Fruit fly (Drosophila melanogaster) whole organism, embryonic: ENCODE measurements around the gene Doc1.

ENCODE experiments used
- CG11085 ChIP-seq: fragments of 200-800 bp; sonication (Bioruptor generic); IDR thresholded peaks from 2 replicates; pipeline ENCODE4 v1.3.6; 2022; ENCODE audit warnings: missing biosample characterization, missing genetic modification characterization
- CG12104 ChIP-seq: fragments of 200-800 bp; sonication (Bioruptor generic); optimal IDR thresholded peaks from 3 replicates; lab custom pipeline; 2016; ENCODE audit warnings: missing biosample characterization, missing genetic modification characterization
- CG1233 ChIP-seq: fragments of 200-800 bp; sonication (Bioruptor generic); optimal IDR thresholded peaks from 4 replicates; lab custom pipeline; 2018; ENCODE audit warnings: missing biosample characterization, mild to moderate bottlenecking, missing genetic modification characterization
- CG14667 ChIP-seq: fragments of 200-800 bp; sonication (Bioruptor generic); IDR thresholded peaks from 2 replicates; pipeline ENCODE4 v1.3.6; 2022; ENCODE audit warnings: missing biosample characterization, missing genetic modification characterization
- CG14965 ChIP-seq: fragments of 200-800 bp; sonication (Bioruptor generic); optimal IDR thresholded peaks from 2 replicates; lab custom pipeline; 2016; ENCODE audit warnings: missing biosample characterization, missing genetic modification characterization, borderline replicate concordance
- CG15073 ChIP-seq: fragments of 200-800 bp; sonication (Bioruptor generic); optimal IDR thresholded peaks from 2 replicates; lab custom pipeline; 2016; ENCODE audit warnings: missing biosample characterization, missing genetic modification characterization
- CG15479 ChIP-seq: fragments of 200-800 bp; sonication (Bioruptor generic); optimal IDR thresholded peaks from 3 replicates; lab custom pipeline; 2019; ENCODE audit warnings: missing biosample characterization, mild to moderate bottlenecking, missing genetic modification characterization, moderate library complexity
- CG1602 ChIP-seq: fragments of 200-800 bp; sonication (Bioruptor generic); optimal IDR thresholded peaks from 3 replicates; lab custom pipeline; 2016; ENCODE audit warnings: missing biosample characterization, missing genetic modification characterization
- CG1647 ChIP-seq: fragments of 200-800 bp; sonication (Bioruptor generic); optimal IDR thresholded peaks from 3 replicates; lab custom pipeline; 2016; ENCODE audit warnings: missing biosample characterization, missing genetic modification characterization
- CG30403 ChIP-seq: fragments of 200-800 bp; sonication (Bioruptor generic); optimal IDR thresholded peaks from 3 replicates; lab custom pipeline; 2016; ENCODE audit warnings: missing biosample characterization, missing genetic modification characterization
- CG31365 ChIP-seq: fragments of 200-800 bp; sonication (Bioruptor generic); optimal IDR thresholded peaks from 2 replicates; lab custom pipeline; 2018; ENCODE audit warnings: missing biosample characterization, mild to moderate bottlenecking, missing genetic modification characterization
- CG31388 ChIP-seq: fragments of 200-800 bp; sonication (Bioruptor generic); optimal IDR thresholded peaks from 2 replicates; lab custom pipeline; 2016; ENCODE audit warnings: missing biosample characterization, missing genetic modification characterization
- CG3838 ChIP-seq: fragments of 200-800 bp; sonication (Bioruptor generic); optimal IDR thresholded peaks from 3 replicates; lab custom pipeline; 2016; ENCODE audit warnings: missing biosample characterization, missing genetic modification characterization
- CG42726 ChIP-seq: fragments of 200-800 bp; sonication (Bioruptor generic); IDR thresholded peaks from 2 replicates; pipeline ENCODE4 v1.3.6; 2022; ENCODE audit warnings: missing biosample characterization, missing genetic modification characterization; ENCODE audit not compliant: partially characterized antibody
- CG4854 ChIP-seq: fragments of 200-800 bp; sonication (Bioruptor generic); optimal IDR thresholded peaks from 2 replicates; lab custom pipeline; 2016; ENCODE audit warnings: missing biosample characterization, missing genetic modification characterization, inconsistent platforms
- CG5180 ChIP-seq: fragments of 200-800 bp; sonication (Bioruptor generic); optimal IDR thresholded peaks from 3 replicates; lab custom pipeline; 2017; ENCODE audit warnings: missing biosample characterization, missing genetic modification characterization, mild to moderate bottlenecking, moderate library complexity, missing genetic modification reagents
- CG6854 ChIP-seq: fragments of 200-800 bp; sonication (Bioruptor generic); optimal IDR thresholded peaks from 3 replicates; lab custom pipeline; 2017; ENCODE audit warnings: missing biosample characterization, mild to moderate bottlenecking, missing genetic modification characterization
- CG7271 ChIP-seq: fragments of 200-800 bp; sonication (Bioruptor generic); optimal IDR thresholded peaks from 2 replicates; lab custom pipeline; 2018; ENCODE audit warnings: missing biosample characterization, mild to moderate bottlenecking, missing genetic modification characterization, moderate library complexity
- CG7372 ChIP-seq: fragments of 200-800 bp; sonication (Bioruptor generic); IDR thresholded peaks from 2 replicates; pipeline ENCODE4 v1.3.6; 2022; ENCODE audit warnings: missing biosample characterization, missing genetic modification characterization
- Dll ChIP-seq: fragments of 200-800 bp; sonication (Bioruptor generic); IDR thresholded peaks from 4 replicates; pipeline ENCODE4 v1.3.6; 2022; ENCODE audit warnings: missing biosample characterization, missing genetic modification characterization; ENCODE audit not compliant: partially characterized antibody
- Doc3 ChIP-seq: fragments of 200-800 bp; sonication (Bioruptor generic); IDR thresholded peaks from 3 replicates; pipeline ENCODE4 v1.3.6; 2022; ENCODE audit warnings: missing biosample characterization, missing genetic modification characterization; ENCODE audit not compliant: partially characterized antibody
- ERR ChIP-seq: fragments of 200-800 bp; sonication (Bioruptor generic); optimal IDR thresholded peaks from 2 replicates; lab custom pipeline; 2016; ENCODE audit warnings: missing biosample characterization, missing genetic modification characterization
- Fer1 ChIP-seq: fragments of 200-800 bp; sonication (Bioruptor generic); optimal IDR thresholded peaks from 2 replicates; lab custom pipeline; 2017; ENCODE audit warnings: missing biosample characterization, mild to moderate bottlenecking, missing genetic modification characterization
- HmgD ChIP-seq: fragments of 200-800 bp; sonication (Bioruptor generic); optimal IDR thresholded peaks from 3 replicates; lab custom pipeline; 2016; ENCODE audit warnings: missing biosample characterization, missing genetic modification characterization
- MBD-R2 ChIP-seq: fragments of 200-800 bp; sonication (Bioruptor generic); IDR thresholded peaks from 2 replicates; pipeline ENCODE4 v1.3.6; 2022; ENCODE audit warnings: missing biosample characterization, missing genetic modification characterization
- NC2β ChIP-seq: fragments of 200-800 bp; sonication (Bioruptor generic); optimal IDR thresholded peaks from 2 replicates; lab custom pipeline; 2016; ENCODE audit warnings: missing biosample characterization, missing genetic modification characterization
- Nf-YC ChIP-seq: fragments of 200-800 bp; optimal IDR thresholded peaks from 3 replicates; lab custom pipeline; 2019; ENCODE audit warnings: missing biosample characterization, mild to moderate bottlenecking, missing genetic modification characterization, moderate library complexity
- Six4 ChIP-seq: fragments of 200-800 bp; sonication (Bioruptor generic); optimal IDR thresholded peaks from 2 replicates; lab custom pipeline; 2016; ENCODE audit warnings: missing biosample characterization, missing genetic modification characterization
- TFAM ChIP-seq: fragments of 200-800 bp; sonication (Bioruptor generic); optimal IDR thresholded peaks from 2 replicates; lab custom pipeline; 2017; ENCODE audit warnings: missing biosample characterization, missing genetic modification characterization, inconsistent platforms
- Usf ChIP-seq: fragments of 200-800 bp; sonication (Bioruptor generic); optimal IDR thresholded peaks from 2 replicates; lab custom pipeline; 2017; ENCODE audit warnings: missing genotype, missing biosample characterization, missing genetic modification characterization
- amos ChIP-seq: fragments of 200-800 bp; sonication (Bioruptor generic); IDR thresholded peaks from 2 replicates; pipeline ENCODE4 v1.3.6; 2022; ENCODE audit warnings: missing biosample characterization, missing genetic modification characterization; ENCODE audit not compliant: partially characterized antibody
- bowl ChIP-seq: fragments of 200-800 bp; sonication (Bioruptor generic); IDR thresholded peaks from 2 replicates; pipeline ENCODE4 v1.3.6; 2022; ENCODE audit warnings: missing biosample characterization, missing genetic modification characterization
- crp ChIP-seq, 2 experiments: fragments of 200-800 bp; sonication (Bioruptor generic); optimal IDR thresholded peaks; 2 replicates in 1 of 2; 3 replicates in 1 of 2; lab custom pipeline; 2017; ENCODE audit warnings: missing biosample characterization in 2 of 2, missing genetic modification characterization in 2 of 2, mild to moderate bottlenecking in 1 of 2, moderate library complexity in 1 of 2
- esg ChIP-seq: fragments of 200-800 bp; sonication (Bioruptor generic); conservative IDR thresholded peaks from 2 replicates; pipeline ENCODE4 v1.3.6; 2022; ENCODE audit warnings: missing biosample characterization, missing genetic modification characterization
- exex ChIP-seq: fragments of 200-800 bp; sonication (Bioruptor generic); optimal IDR thresholded peaks from 4 replicates; lab custom pipeline; 2018; ENCODE audit warnings: missing biosample characterization, mild to moderate bottlenecking, missing genetic modification characterization, moderate library complexity
- fu2 ChIP-seq: fragments of 200-800 bp; sonication (Bioruptor generic); optimal IDR thresholded peaks from 2 replicates; lab custom pipeline; 2016; ENCODE audit warnings: missing biosample characterization, missing genetic modification characterization
- inv ChIP-seq: fragments of 200-800 bp; sonication (Bioruptor generic); IDR thresholded peaks from 2 replicates; pipeline ENCODE4 v1.3.6; 2022; ENCODE audit warnings: missing biosample characterization, missing genetic modification characterization; ENCODE audit not compliant: partially characterized antibody
- lov ChIP-seq, 2 experiments: fragments of 200-800 bp in 1 of 2; fragments of >200 bp in 1 of 2; sonication (Bioruptor generic) in 1 of 2; IDR thresholded peaks in 1 of 2; optimal IDR thresholded peaks in 1 of 2; 2 replicates in 1 of 2; 3 replicates in 1 of 2; pipeline versions ENCODE4 v1.3.6 to Lab custom; 2017 to 2022; ENCODE audit warnings: missing biosample characterization in 1 of 2, missing genetic modification characterization in 1 of 2
- p53 ChIP-seq: fragments of 200-800 bp; sonication (Bioruptor generic); optimal IDR thresholded peaks from 2 replicates; lab custom pipeline; 2016; ENCODE audit warnings: missing biosample characterization, missing genetic modification characterization
- pita ChIP-seq: fragments of 200-800 bp; sonication (Bioruptor generic); optimal IDR thresholded peaks from 2 replicates; lab custom pipeline; 2017; ENCODE audit warnings: missing biosample characterization, mild to moderate bottlenecking, missing genetic modification characterization
- pros ChIP-seq: fragments of 200-800 bp; sonication (Bioruptor generic); optimal IDR thresholded peaks from 3 replicates; lab custom pipeline; 2019; ENCODE audit warnings: missing biosample characterization, mild to moderate bottlenecking, missing genetic modification characterization, moderate library complexity
- pzg ChIP-seq: fragments of 200-800 bp; sonication (Bioruptor generic); optimal IDR thresholded peaks from 3 replicates; lab custom pipeline; 2018; ENCODE audit warnings: missing biosample characterization, mild to moderate bottlenecking, missing genetic modification characterization, moderate library complexity
- slbo ChIP-seq: fragments of 200-800 bp; sonication (Bioruptor generic); IDR thresholded peaks from 2 replicates; pipeline ENCODE4 v1.3.6; 2022; ENCODE audit warnings: missing biosample characterization, missing genetic modification characterization
- so ChIP-seq: fragments of 200-800 bp; sonication (Bioruptor generic); IDR thresholded peaks from 3 replicates; pipeline ENCODE4 v1.3.6; 2022; ENCODE audit warnings: missing biosample characterization, missing genetic modification characterization
- sr ChIP-seq: fragments of 200-800 bp; sonication (Bioruptor generic); IDR thresholded peaks from 3 replicates; pipeline ENCODE4 v1.3.6; 2022; ENCODE audit warnings: missing biosample characterization, missing genetic modification characterization
- trh ChIP-seq: fragments of 200-800 bp; sonication (Bioruptor generic); optimal IDR thresholded peaks from 2 replicates; lab custom pipeline; 2016; ENCODE audit warnings: missing biosample characterization, missing genetic modification characterization
- tup ChIP-seq: fragments of 200-800 bp; sonication (Bioruptor generic); optimal IDR thresholded peaks from 2 replicates; lab custom pipeline; 2016; ENCODE audit warnings: missing biosample characterization, mild to moderate bottlenecking, missing genetic modification characterization, moderate library complexity
- vvl ChIP-seq: fragments of 200-800 bp; sonication (Bioruptor generic); IDR thresholded peaks from 2 replicates; pipeline ENCODE4 v1.3.6; 2022; ENCODE audit warnings: missing biosample characterization, missing genetic modification characterization
- yki ChIP-seq: fragments of >200 bp; optimal IDR thresholded peaks from 3 replicates; lab custom pipeline; 2018

The Doc1 gene

DNA sequence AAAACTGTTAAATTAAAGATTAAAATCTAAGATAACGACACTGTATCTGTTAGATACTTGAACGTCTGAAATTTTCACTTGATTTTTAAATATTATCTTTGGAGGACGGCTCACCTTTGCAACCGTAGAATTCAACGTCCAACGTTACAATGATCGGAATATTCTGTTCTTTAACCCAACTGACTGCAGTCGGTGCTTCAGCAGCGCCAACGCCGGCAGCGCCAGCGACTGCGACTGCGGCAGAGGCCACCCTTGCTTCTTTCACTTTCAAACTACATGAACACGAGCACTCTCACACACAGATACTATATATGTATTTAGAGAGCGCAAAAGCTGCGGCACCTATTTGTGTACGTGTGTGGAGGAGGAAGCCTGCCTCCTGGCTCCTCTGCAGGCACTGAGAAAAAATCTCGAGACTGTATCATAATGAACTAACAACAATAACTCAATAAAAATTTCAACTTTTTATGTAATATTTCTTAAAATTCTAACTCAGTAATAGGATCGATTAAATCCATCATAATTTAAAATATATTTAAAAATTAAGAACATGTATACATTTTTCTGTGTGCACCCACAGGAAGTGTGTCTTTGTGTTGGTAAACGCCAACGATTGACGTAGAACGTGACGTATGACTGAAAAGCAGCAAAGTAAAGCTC is 16.4 kb downstream of the Doc1 start (continued):
- TF ChIP-seq HmgD (GFP tag; lab: Kevin White, UChicago), result no peak
- TF ChIP-seq esg (GFP tag; lab: Robert Waterston, UW), result peak; percentile 85
- peak; percentile 16 for TF ChIP-seq TFAM (GFP tag; lab: Kevin White, UChicago)
- TF ChIP-seq exex (tag; lab: Kevin White, UChicago), result peak; percentile 75
- no peak for TF ChIP-seq CG42726 (GFP tag; lab: Robert Waterston, UW)
- peak; percentile 42 for TF ChIP-seq trh
- peak; percentile 89 for TF ChIP-seq CG12104 (GFP tag; lab: Kevin White, UChicago)
- TF ChIP-seq pzg (GFP tag; lab: Kevin White, UChicago), result no peak
- no peak for TF ChIP-seq ERR
- TF ChIP-seq CG15073 (GFP tag; lab: Kevin White, UChicago), result peak; percentile 39
- peak; percentile 85 for TF ChIP-seq Six4
- peak; percentile 85 for TF ChIP-seq CG7372 (GFP tag; lab: Robert Waterston, UW)
- peak; percentile 87 for TF ChIP-seq CG11085 (GFP tag; lab: Robert Waterston, UW)
- peak; percentile 83 for TF ChIP-seq Nf-YC (tag; lab: Kevin White, UChicago)
- no peak for TF ChIP-seq yki (lab: Kevin White, UChicago)
- TF ChIP-seq CG15479, result no peak
- peak; percentile 11 for TF ChIP-seq pros (GFP tag; lab: Kevin White, UChicago)
- peak; percentile 95 for TF ChIP-seq slbo (GFP tag; lab: Robert Waterston, UW)
- no peak for TF ChIP-seq CG14965 (GFP tag; lab: Kevin White, UChicago)
- no peak for TF ChIP-seq amos (GFP tag; lab: Robert Waterston, UW)
- peak; percentile 95 for TF ChIP-seq vvl (GFP tag; lab: Robert Waterston, UW)
- no peak for TF ChIP-seq pita (GFP tag; lab: Kevin White, UChicago)
- TF ChIP-seq Dll (GFP tag; lab: Robert Waterston, UW), result no peak
- peak; percentile 87 for TF ChIP-seq CG1233 (GFP tag; lab: Kevin White, UChicago)
- TF ChIP-seq inv (GFP tag; lab: Robert Waterston, UW), result no peak
- TF ChIP-seq NC2β (GFP tag; lab: Kevin White, UChicago), result peak; percentile 30
- peak; percentile 85; the same call in 1 of the 2 replicates for TF ChIP-seq MBD-R2 (GFP tag; lab: Robert Waterston, UW)
- peak; percentile 52 for TF ChIP-seq CG3838 (GFP tag; lab: Kevin White, UChicago)
- no peak for TF ChIP-seq sr (GFP tag; lab: Robert Waterston, UW)
- TF ChIP-seq CG31365 (tag; lab: Kevin White, UChicago), result peak; percentile 47
- peak in 1 of 2 experiments; percentile 42 for TF ChIP-seq crp (GFP tag; optimal IDR thresholded peaks at IDR 0.05; lab: Kevin White, UChicago)
- TF ChIP-seq CG5180, result peak; percentile 71
- peak; percentile 85 for TF ChIP-seq CG6854 (GFP tag; lab: Kevin White, UChicago)
- peak; percentile 93 for TF ChIP-seq CG30403 (GFP tag; lab: Kevin White, UChicago)
- peak; percentile 87 for TF ChIP-seq CG14667 (GFP tag; lab: Robert Waterston, UW)
- TF ChIP-seq CG4854, result peak; percentile 80
- TF ChIP-seq Fer1 (GFP tag; lab: Kevin White, UChicago), result peak; percentile 96
- peak; percentile 74 for TF ChIP-seq CG1647
- TF ChIP-seq Usf (GFP tag; lab: Kevin White, UChicago), result peak; percentile 80
- peak; percentile 46 for TF ChIP-seq tup (GFP tag; lab: Kevin White, UChicago)
- TF ChIP-seq Doc3, result no peak
- no peak for TF ChIP-seq bowl (GFP tag; lab: Robert Waterston, UW)
- TF ChIP-seq so (GFP tag; lab: Robert Waterston, UW), result peak; percentile 87
- TF ChIP-seq fu2, result no peak
- TF ChIP-seq CG7271 (tag; lab: Kevin White, UChicago), result no peak
- no peak for TF ChIP-seq p53
- TF ChIP-seq lov (optimal IDR thresholded peaks at IDR 0.05; lab: Kevin White, UChicago), result no peak
- TF ChIP-seq lov (GFP tag; IDR thresholded peaks at IDR 0.05; lab: Robert Waterston, UW), result peak; percentile 53; the same call in 1 of the 3 replicates
- TF ChIP-seq CG1602 (GFP tag; lab: Kevin White, UChicago), result peak; percentile 88
- TF ChIP-seq CG31388 (GFP tag; lab: Kevin White, UChicago), result peak; percentile 54
